Fruit fly (Drosophila melanogaster) Kc167 (cell line): Measurements from ENCODE around the gene Acat1.

Source experiments
- Myc ChIP-seq: fragments of >200 bp; optimal IDR thresholded peaks from 2 replicates; lab custom pipeline; 2017; ENCODE audit warnings: missing external identifiers
- Sin3A ChIP-seq: fragments of >200 bp; optimal IDR thresholded peaks from 2 replicates; lab custom pipeline; 2018; ENCODE audit warnings: missing external identifiers
- h ChIP-seq: fragments of >200 bp; optimal IDR thresholded peaks from 3 replicates; lab custom pipeline; 2018; ENCODE audit warnings: missing external identifiers
- insv ChIP-seq: fragments of >200 bp; optimal IDR thresholded peaks from 3 replicates; lab custom pipeline; 2018; ENCODE audit warnings: missing external identifiers
- psq ChIP-seq: fragments of >200 bp; optimal IDR thresholded peaks from 2 replicates; lab custom pipeline; 2017; ENCODE audit warnings: missing external identifiers
- ttk ChIP-seq: sonication (Bioruptor generic); optimal IDR thresholded peaks from 2 replicates; lab custom pipeline; 2017; ENCODE audit warnings: missing external identifiers

Acat1 gene

DNA sequence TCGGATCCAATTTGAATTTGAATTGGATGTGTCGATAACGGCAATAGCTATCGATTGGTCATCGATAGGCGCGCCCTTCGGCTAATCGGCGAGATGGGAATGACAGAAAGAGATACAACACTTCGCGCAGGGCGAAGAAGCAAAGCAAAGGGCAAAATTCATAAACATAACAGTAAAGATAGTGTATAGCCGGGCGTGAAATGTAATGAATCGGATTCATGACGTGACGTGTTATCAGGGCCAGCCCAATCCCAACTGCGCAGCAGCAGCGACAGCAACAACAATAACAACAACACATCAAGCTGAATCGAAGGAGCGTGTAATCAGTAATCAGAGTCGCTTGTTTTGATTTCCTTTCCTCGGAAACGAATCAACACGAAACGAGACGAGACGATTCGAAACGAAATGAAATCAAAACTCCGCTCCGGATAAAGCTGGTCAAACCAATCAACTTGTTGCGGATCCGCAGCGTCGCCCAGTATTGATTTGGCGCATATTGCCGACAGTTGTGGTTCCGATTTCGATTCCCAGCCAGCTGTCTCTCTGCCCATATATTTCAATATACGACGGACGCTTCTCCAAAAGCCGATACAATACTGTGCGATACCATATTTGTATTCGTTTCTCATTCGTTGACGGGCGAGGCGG, 23.5 kb upstream of the Acat1 start, which contains the start of gene snz:
snz (plus strand) TSS at position 107 of the 648 bp plus-strand sequence.
- TF ChIP-seq ttk (lab: Kevin White, UChicago), result no peak
- no peak for TF ChIP-seq insv (lab: Kevin White, UChicago)
- no peak for TF ChIP-seq Myc
- TF ChIP-seq h (lab: Kevin White, UChicago), result no peak
- no peak for TF ChIP-seq psq (lab: Kevin White, UChicago)
- no peak for TF ChIP-seq Sin3A (lab: Kevin White, UChicago)

DNA sequence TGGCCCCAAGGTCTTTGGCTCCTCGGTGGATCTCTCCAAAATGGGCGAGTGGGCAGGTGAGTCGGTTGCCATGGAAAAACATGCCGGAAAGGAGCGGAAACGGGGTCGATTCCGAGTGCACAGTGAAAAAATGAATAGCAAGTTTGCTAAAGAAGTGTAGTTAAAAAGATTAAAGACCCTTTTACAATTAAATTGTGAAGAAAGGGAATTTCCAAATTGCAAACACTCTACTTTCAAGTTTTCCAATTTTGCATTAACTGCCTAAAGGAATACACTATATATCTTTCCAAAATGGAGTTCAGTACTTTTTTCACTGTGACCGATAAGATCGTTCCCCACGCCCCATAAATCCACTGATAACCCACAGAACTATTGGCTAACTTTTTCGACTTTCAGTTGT, 20.9 kb upstream of the Acat1 start:
- TF ChIP-seq Sin3A (lab: Kevin White, UChicago) (no peak), insv (lab: Kevin White, UChicago) (no peak), h (lab: Kevin White, UChicago) (no peak)

DNA sequence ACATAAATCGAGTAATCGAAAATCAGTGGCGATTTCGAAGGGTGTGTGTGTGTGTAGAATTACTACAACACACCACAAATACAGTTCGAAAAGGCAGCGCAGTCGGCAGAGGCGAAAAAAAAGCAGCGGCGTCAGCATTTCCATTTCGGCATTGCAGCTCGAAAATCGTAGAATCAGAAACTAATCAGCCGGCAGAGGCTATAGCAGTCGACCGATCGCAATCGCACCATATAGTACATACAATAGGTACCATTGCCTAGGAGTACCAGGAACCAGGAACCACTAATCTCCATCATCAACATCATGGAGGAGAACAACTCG, 20.4 kb upstream of the Acat1 start:
- TF ChIP-seq h (lab: Kevin White, UChicago), result no peak

DNA sequence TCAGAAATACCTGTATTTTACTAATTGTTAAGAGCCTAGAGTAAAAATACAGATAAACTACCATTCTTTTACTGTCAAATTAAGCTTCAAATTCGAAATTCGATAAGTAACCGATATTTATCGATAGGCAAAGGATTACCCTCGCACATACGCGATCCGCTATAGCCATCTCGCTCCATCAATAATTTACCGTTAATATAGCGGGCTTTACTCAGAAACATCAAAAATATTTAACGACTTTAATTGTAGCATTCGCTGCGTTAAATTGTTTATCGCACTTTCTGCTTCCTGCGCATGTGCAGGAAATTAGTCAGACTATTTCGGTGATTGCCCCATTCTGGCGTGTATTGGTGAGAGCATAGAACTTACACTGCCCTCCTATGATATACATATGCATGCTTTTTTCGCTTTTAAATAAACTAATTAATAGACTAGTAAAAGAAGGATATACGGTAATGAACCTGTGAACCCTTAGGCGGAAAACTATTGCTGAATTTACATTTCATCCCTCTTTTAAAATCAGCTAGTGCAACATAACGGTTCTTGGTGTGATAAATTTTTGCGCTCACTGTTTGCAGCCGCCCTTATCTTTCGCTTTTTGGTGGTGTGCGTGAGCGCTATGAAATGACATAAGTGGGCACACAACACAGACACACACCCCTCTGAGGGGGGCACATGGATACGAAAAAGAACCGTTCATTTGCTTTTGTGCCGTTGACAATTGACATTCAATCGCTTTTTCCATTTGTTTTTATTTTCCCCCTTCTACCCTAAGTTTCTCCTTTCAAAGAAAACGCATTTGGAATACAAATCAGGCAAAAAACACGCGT, 19.9 kb upstream of the Acat1 start, which contains the start of the genes dpr14 and spidey:
dpr14 (minus strand) TSS at position 48 of the 830 bp plus-strand sequence.
spidey (plus strand) TSS at position 693 of the 830 bp plus-strand sequence.
- TF ChIP-seq h (lab: Kevin White, UChicago), result no peak
- no peak for TF ChIP-seq insv (lab: Kevin White, UChicago)
- no peak for TF ChIP-seq Sin3A (lab: Kevin White, UChicago)
- TF ChIP-seq Myc, result no peak
- TF ChIP-seq psq (lab: Kevin White, UChicago), result no peak
- no peak for TF ChIP-seq ttk (lab: Kevin White, UChicago)

DNA sequence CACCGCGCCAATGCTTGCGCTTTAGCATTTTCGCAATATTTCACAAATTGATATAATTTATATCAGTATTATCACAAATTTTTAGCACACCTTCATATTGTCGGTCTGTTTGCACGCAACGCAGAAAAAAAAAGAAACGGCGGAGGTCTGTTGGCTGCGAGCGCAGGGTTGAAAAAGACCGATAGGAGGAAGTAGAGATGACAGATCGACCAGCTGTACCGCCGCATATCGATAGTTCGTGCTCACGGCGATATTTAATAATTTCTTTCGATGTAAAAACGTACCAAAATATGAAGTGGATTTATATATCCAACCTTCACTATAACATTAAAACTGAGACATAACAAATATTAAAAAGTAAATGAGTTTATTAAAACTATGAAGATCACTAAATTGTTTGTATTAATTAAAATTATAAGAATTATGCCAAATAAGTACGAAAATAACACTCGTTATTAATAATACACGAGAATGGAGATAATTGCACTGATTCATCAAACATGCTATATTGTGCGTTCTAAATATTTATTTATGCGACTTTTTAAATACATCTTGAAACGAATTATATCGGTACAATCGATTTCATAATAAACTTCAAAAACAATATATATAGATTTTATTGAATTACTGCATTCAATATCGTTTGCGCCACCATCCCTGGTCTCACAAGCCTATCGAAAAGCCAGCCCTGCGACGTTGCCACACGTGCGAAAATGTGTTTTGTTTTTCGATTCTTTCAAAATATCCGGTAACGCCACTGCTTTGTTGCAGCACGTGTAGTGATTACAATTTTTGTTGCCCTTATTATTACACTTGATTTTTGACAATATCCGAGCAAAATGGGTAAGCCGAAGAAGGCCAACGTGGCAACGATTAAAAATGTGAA, 12.8 kb upstream of the Acat1 start, which contains the start of the genes RpS6 and bys:
RpS6 (minus strand) TSS at position 179 of the 886 bp plus-strand sequence.
bys (plus strand) TSS at position 728 of the 886 bp plus-strand sequence.
- TF ChIP-seq Myc (no peak), Sin3A (lab: Kevin White, UChicago) (no peak), psq (lab: Kevin White, UChicago) (no peak), insv (lab: Kevin White, UChicago) (no peak), ttk (lab: Kevin White, UChicago) (no peak), h (lab: Kevin White, UChicago) (no peak)

DNA sequence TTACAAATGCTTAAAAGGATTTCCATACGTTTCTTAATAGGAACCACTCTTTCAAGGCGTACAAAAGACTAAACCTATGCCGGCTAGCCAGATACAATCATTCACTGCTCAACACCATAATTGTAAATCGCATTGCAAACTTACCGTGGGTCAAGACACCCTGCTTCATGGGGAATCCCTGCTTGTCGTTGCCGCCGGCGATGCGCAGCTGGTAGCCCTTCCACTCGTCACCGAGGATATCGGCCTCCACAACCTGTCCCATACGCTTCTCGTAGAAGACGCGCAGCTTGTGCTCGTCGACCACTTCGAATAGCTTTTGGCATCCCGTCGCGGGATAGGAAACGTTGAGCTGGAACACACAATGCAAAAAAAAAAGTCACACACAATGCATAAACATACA, 12.1 kb upstream of the Acat1 start:
- no peak for TF ChIP-seq psq (lab: Kevin White, UChicago)
- TF ChIP-seq h (lab: Kevin White, UChicago), result no peak

DNA sequence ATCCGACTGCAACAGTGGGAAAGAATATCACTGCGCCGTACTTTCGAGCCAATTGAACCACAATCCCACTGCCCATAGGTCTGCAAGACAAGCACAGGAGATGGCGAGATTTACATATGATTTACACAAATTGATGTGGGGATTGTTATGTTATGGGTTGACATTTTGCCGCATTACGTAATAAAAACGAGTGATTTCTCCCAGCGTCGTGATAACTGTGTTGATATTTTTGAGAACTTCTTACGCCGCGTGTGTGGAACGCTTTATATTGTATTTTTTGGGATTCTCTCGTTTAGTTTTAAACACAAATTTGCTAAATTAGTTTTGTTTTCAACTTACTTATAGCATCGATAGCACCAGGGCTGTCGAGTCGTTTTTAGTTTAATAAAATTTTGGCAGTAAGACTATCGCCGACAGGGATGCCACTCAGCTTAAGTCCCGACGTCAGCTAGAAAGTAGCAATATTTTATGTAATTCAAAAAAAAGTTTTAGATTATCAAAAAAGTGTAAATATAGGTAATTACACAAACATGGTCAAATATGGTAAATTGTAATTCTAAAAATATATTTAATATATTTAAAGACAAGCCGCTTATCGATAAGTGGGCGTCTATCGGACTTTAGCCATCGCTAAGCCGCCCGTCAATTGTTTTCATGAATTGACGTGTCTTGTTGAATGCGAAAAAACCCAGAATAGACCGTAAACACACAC, 5.0 kb upstream of the Acat1 start, which contains the start of the genes CG45089, ND-MNLL and p115:
CG45089 (minus strand) TSS at position 388 of the 712 bp plus-strand sequence.
ND-MNLL (minus strand) TSS at position 388 of the 712 bp plus-strand sequence.
p115 (plus strand) TSS at position 621 of the 712 bp plus-strand sequence.
- TF ChIP-seq Sin3A (lab: Kevin White, UChicago), result no peak
- TF ChIP-seq ttk (lab: Kevin White, UChicago), result no peak
- TF ChIP-seq h (lab: Kevin White, UChicago), result no peak

DNA sequence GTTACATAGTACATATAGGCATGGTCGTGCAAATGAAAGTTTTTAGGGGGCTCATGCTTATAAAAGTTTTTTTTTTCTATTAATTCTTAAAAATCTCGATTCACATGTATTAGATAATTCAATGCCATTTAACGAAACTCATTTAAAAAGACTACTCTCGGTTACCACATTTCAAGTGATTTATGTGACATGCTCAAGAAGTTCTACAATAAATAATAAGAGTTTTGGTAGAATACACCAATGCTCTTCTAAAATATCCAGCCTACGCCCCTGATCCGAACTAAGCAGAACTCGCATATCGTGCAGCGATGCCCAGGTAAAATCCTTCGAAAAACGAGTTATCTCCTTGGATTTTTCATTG, 3.9 kb upstream of the Acat1 start:
- TF ChIP-seq ttk (lab: Kevin White, UChicago) (no peak), Myc (no peak), psq (lab: Kevin White, UChicago) (no peak), insv (lab: Kevin White, UChicago) (no peak), Sin3A (lab: Kevin White, UChicago) (no peak), h (lab: Kevin White, UChicago) (no peak)

DNA sequence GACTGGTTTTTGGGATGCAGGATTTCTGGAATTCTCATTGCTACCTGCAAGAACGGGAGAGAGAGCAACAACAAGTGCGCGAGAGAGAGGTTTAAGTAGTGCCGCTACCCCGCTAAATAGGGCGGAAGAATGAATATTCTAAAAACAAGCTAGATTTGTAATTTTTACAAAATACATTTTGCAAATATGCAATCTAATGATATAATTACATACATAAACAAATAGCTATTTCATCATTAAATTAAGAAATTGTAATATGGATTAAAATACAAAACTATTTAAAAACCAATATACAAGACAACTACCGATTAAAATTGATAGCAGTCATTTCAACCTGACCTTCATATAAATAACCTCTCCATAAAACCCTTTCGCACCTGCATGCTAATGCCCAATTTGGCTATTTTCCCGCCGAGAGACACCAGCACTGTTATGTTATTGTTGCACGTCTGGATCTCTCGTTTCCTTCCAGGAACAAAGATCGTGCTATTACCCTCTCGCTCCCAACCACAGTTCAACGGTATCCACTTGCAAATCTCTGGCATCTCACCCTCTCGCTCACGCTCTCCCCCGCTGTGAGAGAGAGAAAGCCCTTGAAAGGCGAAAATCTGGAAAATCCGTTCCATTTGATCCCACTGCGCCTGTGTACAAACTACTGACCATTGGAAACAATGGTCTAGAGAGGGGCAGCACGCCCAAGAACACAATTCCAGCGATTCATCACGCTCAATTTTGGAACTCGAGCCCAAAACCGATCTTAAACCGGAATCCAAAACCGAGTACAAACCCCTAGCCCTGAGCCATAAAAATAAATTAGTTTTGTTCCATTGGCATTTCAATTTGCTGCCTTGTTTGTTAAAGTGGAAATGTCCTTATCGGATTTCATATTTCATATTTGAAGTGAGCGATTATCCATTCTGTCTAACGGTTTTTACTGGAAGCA, 3.3 kb upstream of the Acat1 start, which contains the start of gene Nek2:
Nek2 (minus strand) TSS at position 51 of the 943 bp plus-strand sequence.
- TF ChIP-seq insv (lab: Kevin White, UChicago) (no peak), h (lab: Kevin White, UChicago) (no peak), ttk (lab: Kevin White, UChicago) (no peak), Myc (no peak), psq (lab: Kevin White, UChicago) (no peak), Sin3A (lab: Kevin White, UChicago) (no peak)

DNA sequence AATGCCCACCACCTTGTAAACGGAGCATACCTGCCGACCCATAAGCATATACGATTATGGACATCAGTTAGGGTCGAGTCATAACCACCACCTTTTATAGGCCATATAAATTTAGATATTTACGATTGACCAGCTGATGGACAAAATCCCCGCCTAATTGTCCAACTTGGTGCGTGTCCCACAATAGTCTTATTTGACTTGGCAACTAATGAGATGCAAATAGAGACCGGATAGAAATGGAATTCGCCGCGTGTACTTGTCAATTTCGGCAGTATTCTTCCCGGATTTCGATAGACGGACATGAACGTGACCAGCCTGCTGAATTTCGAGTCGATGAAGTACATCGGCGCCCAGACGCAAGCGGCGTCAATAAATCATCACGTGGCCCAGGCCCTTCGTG, 4.2 kb downstream of the Acat1 start, which contains the start of gene Ir7g:
Ir7g (plus strand) TSS at position 301 of the 400 bp plus-strand sequence.
- TF ChIP-seq psq (lab: Kevin White, UChicago), result no peak
- TF ChIP-seq Sin3A (lab: Kevin White, UChicago), result no peak
- TF ChIP-seq Myc, result no peak
- TF ChIP-seq insv (lab: Kevin White, UChicago), result no peak
- TF ChIP-seq h (lab: Kevin White, UChicago), result no peak
- no peak for TF ChIP-seq ttk (lab: Kevin White, UChicago)
